Fruit fly (Drosophila melanogaster) whole organism, embryonic: ENCODE results near the gene Dpp10.

ENCODE experiments used
- CG2712 ChIP-seq: fragments of 200-800 bp; optimal IDR thresholded peaks from 3 replicates; lab custom pipeline; 2019; ENCODE audit warnings: missing biosample characterization, mild to moderate bottlenecking, missing genetic modification characterization, moderate library complexity
- CG30403 ChIP-seq: fragments of 200-800 bp; sonication (Bioruptor generic); optimal IDR thresholded peaks from 3 replicates; lab custom pipeline; 2016; ENCODE audit warnings: missing biosample characterization, missing genetic modification characterization
- CG3407 ChIP-seq: fragments of 200-800 bp; sonication (Bioruptor generic); optimal IDR thresholded peaks from 2 replicates; lab custom pipeline; 2018; ENCODE audit warnings: missing biosample characterization, mild to moderate bottlenecking, missing genetic modification characterization
- CG7928 ChIP-seq: fragments of 200-800 bp; sonication (Bioruptor generic); optimal IDR thresholded peaks from 2 replicates; lab custom pipeline; 2017; ENCODE audit warnings: missing biosample characterization, mild to moderate bottlenecking, missing genetic modification characterization
- CG8290 ChIP-seq, 3 experiments: fragments of 200-800 bp; sonication (Bioruptor generic); optimal IDR thresholded peaks; 2 replicates each; lab custom pipeline; 2016 to 2019; ENCODE audit warnings: missing biosample characterization in 3 of 3, missing genetic modification characterization in 3 of 3, mild to moderate bottlenecking in 2 of 3, moderate library complexity in 1 of 3
- CG8359 ChIP-seq: fragments of 200-800 bp; sonication (Bioruptor generic); optimal IDR thresholded peaks from 2 replicates; lab custom pipeline; 2017; ENCODE audit warnings: missing biosample characterization, mild to moderate bottlenecking, missing genetic modification characterization, borderline replicate concordance
- Dbx ChIP-seq: fragments of 200-800 bp; sonication (Bioruptor generic); IDR thresholded peaks from 3 replicates; pipeline ENCODE4 v1.3.6; 2022; ENCODE audit warnings: missing biosample characterization, missing genetic modification characterization
- E2f2 ChIP-seq: fragments of 200-800 bp; sonication (Bioruptor generic); IDR thresholded peaks from 2 replicates; pipeline ENCODE4 v1.3.6; 2022; ENCODE audit warnings: missing biosample characterization, missing genetic modification characterization
- Fer2 ChIP-seq: fragments of 200-800 bp; sonication (Bioruptor generic); optimal IDR thresholded peaks from 2 replicates; lab custom pipeline; 2018; ENCODE audit warnings: missing biosample characterization, mild to moderate bottlenecking, missing genetic modification characterization, moderate library complexity
- Med ChIP-seq: fragments of 200-800 bp; sonication (Bioruptor generic); peaks from one replicate; lab custom pipeline; 2016; ENCODE audit warnings: missing biosample characterization, missing genetic modification characterization, mild to moderate bottlenecking, inconsistent platforms, moderate library complexity
- gfzf ChIP-seq: fragments of 200-800 bp; sonication (Bioruptor generic); optimal IDR thresholded peaks from 2 replicates; lab custom pipeline; 2016; ENCODE audit warnings: missing biosample characterization, mild to moderate bottlenecking, missing genetic modification characterization, moderate library complexity
- kay ChIP-seq: fragments of 200-800 bp; sonication (Bioruptor generic); optimal IDR thresholded peaks from 2 replicates; lab custom pipeline; 2016; ENCODE audit warnings: missing biosample characterization, missing genetic modification characterization
- lmd ChIP-seq: fragments of 200-800 bp; sonication (Bioruptor generic); IDR thresholded peaks from 2 replicates; pipeline ENCODE4 v1.3.6; 2022; ENCODE audit warnings: missing biosample characterization, missing genetic modification characterization

- TF ChIP-seq CG7928 = no peak
- peak; percentile 83 for TF ChIP-seq gfzf (GFP tag; lab: Kevin White, UChicago)
- peak; percentile 10 for TF ChIP-seq CG2712 (tag; lab: Kevin White, UChicago)
- no peak for TF ChIP-seq Fer2
- no peak for TF ChIP-seq CG8359 (GFP tag; lab: Kevin White, UChicago)
- no peak for TF ChIP-seq CG3407 (GFP tag; lab: Kevin White, UChicago)
- no peak for TF ChIP-seq Dbx (GFP tag; lab: Robert Waterston, UW)
- no peak for TF ChIP-seq CG30403 (GFP tag; lab: Kevin White, UChicago)
- peak; percentile 26 for TF ChIP-seq CG8290 (GFP tag; optimal IDR thresholded peaks at IDR 0.05; lab: Kevin White, UChicago)
- peak in 1 of 2 experiments; percentile 55 for TF ChIP-seq CG8290 (tag; optimal IDR thresholded peaks at IDR 0.05; lab: Kevin White, UChicago)
- TF ChIP-seq Med (GFP tag; lab: Kevin White, UChicago) = peak; percentile 34
- no peak for TF ChIP-seq E2f2 (GFP tag; lab: Robert Waterston, UW)
- TF ChIP-seq lmd (GFP tag; lab: Robert Waterston, UW) = no peak
- no peak for TF ChIP-seq kay
These were observed 34.7 kb downstream of the Dpp10 start, which contains the start of gene CG13766 for dm6 chr2L:6566020-6566687.
